Fruit fly (Drosophila melanogaster): Measurements from ENCODE around the gene Apl.

DNA sequence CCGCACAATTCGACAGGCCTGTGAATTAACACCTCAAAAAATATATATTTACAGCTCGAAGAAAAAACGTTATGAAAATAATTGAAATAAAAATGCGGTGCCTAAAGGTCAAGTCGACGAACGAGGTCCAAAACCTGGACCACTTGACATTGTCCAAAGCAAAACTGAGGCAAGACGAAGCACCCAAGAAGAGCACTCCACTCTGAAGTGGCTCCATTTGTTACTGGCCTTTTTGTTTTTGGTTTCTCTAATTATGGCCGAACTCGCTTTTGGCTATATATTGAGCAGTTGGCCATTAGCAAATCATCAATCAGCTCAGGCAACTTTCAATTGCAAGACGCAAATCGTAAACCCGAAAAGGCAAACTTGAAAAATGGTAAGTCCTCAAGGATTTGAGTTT lies 38.5 kb upstream of the Apl start, which contains the start of gene CG4229:
- TF ChIP-seq CG4496 (GFP tag; IDR thresholded peaks at IDR 0.05) = no peak
- TF ChIP-seq Ets98B (GFP tag; IDR thresholded peaks at IDR 0.05) = no peak
- TF ChIP-seq CG32121 (GFP tag; IDR thresholded peaks at IDR 0.05) = no peak
- TF ChIP-seq Pif1A (GFP tag; optimal IDR thresholded peaks at IDR 0.05) = no peak
- no peak for TF ChIP-seq Snoo (tag; optimal IDR thresholded peaks at IDR 0.05)

Data from whole organism, pupa.